Worm (Caenorhabditis elegans): Measurements from ENCODE around the gene trx-3.

trx-3 gene

DNA sequence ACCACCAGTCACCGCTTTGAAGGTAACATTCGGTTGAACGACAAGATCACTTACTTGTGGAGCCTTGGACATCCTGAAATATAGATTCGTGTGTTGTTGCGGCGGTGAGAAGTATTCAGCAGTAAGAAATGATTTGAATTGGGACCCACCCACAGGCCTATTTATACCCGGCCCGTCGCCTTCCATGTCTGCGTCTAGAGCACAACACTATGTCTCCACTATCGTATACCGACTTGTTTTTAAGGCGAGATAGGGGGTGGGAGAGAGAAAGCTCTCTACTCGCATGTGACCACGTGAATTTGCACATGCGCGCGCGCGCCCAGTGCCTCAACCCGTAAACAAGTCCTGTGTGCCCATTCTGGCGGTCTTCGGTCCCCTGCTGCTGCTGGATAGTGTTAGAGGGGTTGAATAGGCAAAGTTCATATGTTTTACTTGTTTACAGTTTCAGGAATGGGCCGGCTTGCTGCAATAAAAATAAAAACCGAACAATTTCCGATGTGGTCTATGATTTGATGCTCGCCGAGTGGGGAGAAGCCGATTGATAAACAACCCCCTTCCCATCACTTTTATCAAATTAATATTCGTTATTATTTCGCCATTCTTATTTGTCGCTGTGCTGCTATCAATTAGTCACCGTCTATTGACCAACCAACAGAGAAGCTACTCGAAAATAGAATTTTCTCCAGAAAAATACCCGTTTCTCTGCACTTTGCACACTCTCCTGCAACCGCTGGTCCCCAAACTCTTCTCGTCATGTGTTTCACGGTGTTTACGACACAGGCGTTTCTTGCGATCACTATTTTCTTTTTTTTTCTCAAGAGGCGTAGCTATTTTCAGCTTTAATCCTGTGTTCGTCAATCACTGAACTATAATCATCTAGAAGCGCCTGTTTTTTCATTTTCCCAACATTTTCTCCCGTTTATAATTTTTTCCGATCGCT lies 16.8 kb upstream of the trx-3 start (continued):
- TF ChIP-seq pag-3 (tag; optimal IDR thresholded peaks at IDR 0.05; ENCODE audit: borderline replicate concordance, insufficient read depth) = no peak
- TF ChIP-seq egl-13 (tag; optimal IDR thresholded peaks at IDR 0.05) = peak; percentile 65
- TF ChIP-seq lin-35 (GFP tag; optimal IDR thresholded peaks at IDR 0.05) = peak; percentile 70 to 72
- peak; percentile 75 for TF ChIP-seq lin-13 (GFP tag; optimal IDR thresholded peaks at IDR 0.05)
- peak; percentile 36 for TF ChIP-seq zip-4 (GFP tag; optimal IDR thresholded peaks at IDR 0.05)
- TF ChIP-seq blmp-1 (tag; optimal IDR thresholded peaks at IDR 0.05) = no peak
- TF ChIP-seq dsc-1 (tag; optimal IDR thresholded peaks at IDR 0.05) = no peak
- peak; percentile 39 to 49 (median 40) for TF ChIP-seq dpl-1 (GFP tag; optimal IDR thresholded peaks at IDR 0.05)

- TF ChIP-seq unc-30 (tag; optimal IDR thresholded peaks at IDR 0.05) (no peak), rnt-1 (tag; optimal IDR thresholded peaks at IDR 0.05) (peak; percentile 50), ceh-8 (GFP tag; optimal IDR thresholded peaks at IDR 0.05) (no peak), pqm-1 (tag; optimal IDR thresholded peaks at IDR 0.05) (no peak), vab-15 (tag; optimal IDR thresholded peaks at IDR 0.05) (peak; percentile 41), blmp-1 (tag; optimal IDR thresholded peaks at IDR 0.05) (peak; percentile 6), ces-1 (GFP tag; optimal IDR thresholded peaks at IDR 0.05) (no peak), nhr-85 (tag) (peak; percentile 47), dsc-1 (tag; optimal IDR thresholded peaks at IDR 0.05) (peak; percentile 25), ztf-4 (tag; optimal IDR thresholded peaks at IDR 0.05) (no peak), C16A3.4 (tag; optimal IDR thresholded peaks at IDR 0.05) (peak; percentile 54), C34B4.2 (tag; optimal IDR thresholded peaks at IDR 0.05) (no peak), skn-1 (tag; optimal IDR thresholded peaks at IDR 0.05) (no peak), isw-1 (GFP tag; IDR thresholded peaks at IDR 0.05) (no peak), alr-1 (tag; optimal IDR thresholded peaks at IDR 0.05; ENCODE audit: borderline replicate concordance) (no peak), fkh-10 (GFP tag; optimal IDR thresholded peaks at IDR 0.05) (no peak), sptf-1 (tag; optimal IDR thresholded peaks at IDR 0.05) (no peak), ama-1 (optimal IDR thresholded peaks at IDR 0.05) (no peak), nhr-77 (tag; optimal IDR thresholded peaks at IDR 0.05) (no peak), fkh-4 (tag; optimal IDR thresholded peaks at IDR 0.05; ENCODE audit: borderline replicate concordance) (no peak), mep-1 (tag; optimal IDR thresholded peaks at IDR 0.05) (no peak), ceh-90 (tag; optimal IDR thresholded peaks at IDR 0.05) (no peak), fkh-8 (tag; optimal IDR thresholded peaks at IDR 0.05) (peak; percentile 42), snpc-4 (tag; optimal IDR thresholded peaks at IDR 0.05) (no peak), hpl-2 (GFP tag; optimal IDR thresholded peaks at IDR 0.05) (no peak), ceh-82 (tag; optimal IDR thresholded peaks at IDR 0.05) (peak in 2 of 3 experiments; percentile 14 to 23), nhr-90 (tag; optimal IDR thresholded peaks at IDR 0.05; ENCODE audit: poor library complexity) (no peak), nhr-20 (tag; optimal IDR thresholded peaks at IDR 0.05) (peak; percentile 9), F16B12.6 (tag; optimal IDR thresholded peaks at IDR 0.05) (no peak), ets-5 (GFP tag; IDR thresholded peaks at IDR 0.05) (no peak), ceh-88 (GFP tag; IDR thresholded peaks at IDR 0.05) (peak; percentile 43; the same call in 1 of the 2 replicates), lir-3 (tag; optimal IDR thresholded peaks at IDR 0.05; ENCODE audit: poor library complexity) (no peak), mdl-1 (tag; optimal IDR thresholded peaks at IDR 0.05) (peak in 1 of 2 experiments; percentile 86), nhr-76 (tag; optimal IDR thresholded peaks at IDR 0.05) (no peak), sup-37 (GFP tag; optimal IDR thresholded peaks at IDR 0.05) (no peak), nhr-11 (tag; optimal IDR thresholded peaks at IDR 0.05) (no peak), mab-9 (GFP tag; IDR thresholded peaks at IDR 0.05) (0 out of 2 replicates have a peak, but pooled peaks have one; percentile 33), unc-98 (GFP tag; IDR thresholded peaks at IDR 0.05) (no peak), mef-2 (tag; optimal IDR thresholded peaks at IDR 0.05) (peak; percentile 21), zip-4 (GFP tag; optimal IDR thresholded peaks at IDR 0.05) (peak; percentile 21), lin-35 (GFP tag; optimal IDR thresholded peaks at IDR 0.05) (peak; percentile 59 to 81), aha-1 (tag; optimal IDR thresholded peaks at IDR 0.05) (no peak), pag-3 (tag; optimal IDR thresholded peaks at IDR 0.05; ENCODE audit: borderline replicate concordance, insufficient read depth) (no peak)
Observed at ce11 chrIV:4470885-4471772, 15.7 kb upstream of the trx-3 start.
